Fruit fly (Drosophila melanogaster) whole organism, prepupa: Measurements from ENCODE around the gene CG2321.

Experiments
- CG10631 ChIP-seq: fragments of 200-800 bp; sonication (Bioruptor generic); optimal IDR thresholded peaks from 2 replicates; lab custom pipeline; 2016; ENCODE audit warnings: missing biosample characterization, missing genetic modification characterization
- CG10669 ChIP-seq: fragments of 200-800 bp; sonication (Bioruptor generic); optimal IDR thresholded peaks from 3 replicates; lab custom pipeline; 2018; ENCODE audit warnings: missing biosample characterization, mild to moderate bottlenecking, missing genetic modification characterization, moderate library complexity
- CG11762 ChIP-seq: fragments of 200-800 bp; sonication (Bioruptor generic); optimal IDR thresholded peaks from 3 replicates; lab custom pipeline; 2016; ENCODE audit warnings: missing biosample characterization, missing genetic modification characterization; ENCODE audit not compliant: insufficient read depth
- CG11902 ChIP-seq: fragments of 200-800 bp; sonication (Bioruptor generic); optimal IDR thresholded peaks from 3 replicates; lab custom pipeline; 2016; ENCODE audit warnings: missing biosample characterization, missing genetic modification characterization
- CG15336 ChIP-seq: fragments of 200-800 bp; sonication (Bioruptor generic); IDR thresholded peaks from 2 replicates; pipeline ENCODE4 v1.3.6; 2022; ENCODE audit warnings: missing biosample characterization, missing genetic modification characterization
- CG16779 ChIP-seq: fragments of 200-800 bp; sonication (Bioruptor generic); optimal IDR thresholded peaks from 3 replicates; lab custom pipeline; 2017; ENCODE audit warnings: missing biosample characterization, mild to moderate bottlenecking, missing genetic modification characterization
- CG3032 ChIP-seq: fragments of 200-800 bp; optimal IDR thresholded peaks from 2 replicates; lab custom pipeline; 2019; ENCODE audit warnings: missing biosample characterization, mild to moderate bottlenecking, missing genetic modification characterization, moderate library complexity
- CG31627 ChIP-seq: fragments of 200-800 bp; sonication (Bioruptor generic); optimal IDR thresholded peaks from 3 replicates; lab custom pipeline; 2016; ENCODE audit warnings: missing biosample characterization, missing genetic modification characterization
- CG34406 ChIP-seq: fragments of 200-800 bp; sonication (Bioruptor generic); optimal IDR thresholded peaks from 3 replicates; lab custom pipeline; 2016; ENCODE audit warnings: missing biosample characterization, missing genetic modification characterization
- CG3919 ChIP-seq: fragments of 200-800 bp; sonication (Bioruptor generic); optimal IDR thresholded peaks from 3 replicates; lab custom pipeline; 2016; ENCODE audit warnings: missing biosample characterization, missing genetic modification characterization
- CG6163 ChIP-seq: fragments of 200-800 bp; sonication (Bioruptor generic); IDR thresholded peaks from 3 replicates; pipeline ENCODE4 v1.3.6; 2022; ENCODE audit warnings: missing biosample characterization, missing genetic modification characterization
- CG6276 ChIP-seq: fragments of 200-800 bp; sonication (Bioruptor generic); optimal IDR thresholded peaks from 2 replicates; lab custom pipeline; 2017; ENCODE audit warnings: missing biosample characterization, mild to moderate bottlenecking, missing genetic modification characterization
- CG6792 ChIP-seq: fragments of 200-800 bp; sonication (Bioruptor generic); optimal IDR thresholded peaks from 3 replicates; lab custom pipeline; 2016; ENCODE audit warnings: missing biosample characterization, missing genetic modification characterization
- CG6808 ChIP-seq: fragments of 200-800 bp; sonication (Bioruptor generic); optimal IDR thresholded peaks from 3 replicates; lab custom pipeline; 2017; ENCODE audit warnings: missing biosample characterization, missing genetic modification characterization, mild to moderate bottlenecking, moderate library complexity, missing genetic modification reagents
- CG7368 ChIP-seq: fragments of 200-800 bp; sonication (Bioruptor generic); optimal IDR thresholded peaks from 3 replicates; lab custom pipeline; 2016; ENCODE audit warnings: missing biosample characterization, missing genetic modification characterization
- CG8119 ChIP-seq: fragments of 200-800 bp; sonication (Bioruptor generic); IDR thresholded peaks from 3 replicates; pipeline ENCODE4 v1.3.6; 2022; ENCODE audit warnings: missing biosample characterization, missing genetic modification characterization
- CG8319 ChIP-seq: fragments of 200-800 bp; sonication (Bioruptor generic); optimal IDR thresholded peaks from 3 replicates; lab custom pipeline; 2016; ENCODE audit warnings: missing biosample characterization, missing genetic modification characterization
- CG8632 ChIP-seq: fragments of 200-800 bp; sonication (Bioruptor generic); optimal IDR thresholded peaks from 3 replicates; lab custom pipeline; 2016; ENCODE audit warnings: missing biosample characterization, missing genetic modification characterization
- CG9139 ChIP-seq: fragments of 200-800 bp; sonication (Bioruptor generic); optimal IDR thresholded peaks from 3 replicates; lab custom pipeline; 2017; ENCODE audit warnings: missing biosample characterization, mild to moderate bottlenecking, missing genetic modification characterization
- Eip75B ChIP-seq: fragments of 200-800 bp; sonication (Bioruptor generic); optimal IDR thresholded peaks from 3 replicates; lab custom pipeline; 2016; ENCODE audit warnings: missing biosample characterization, missing genetic modification characterization
- Eip78C ChIP-seq: fragments of 200-800 bp; sonication (Bioruptor generic); peaks from one replicate; lab custom pipeline; 2016; ENCODE audit warnings: missing biosample characterization, missing genetic modification characterization
- Eip93F ChIP-seq: fragments of 200-800 bp; sonication (Bioruptor generic); optimal IDR thresholded peaks from 2 replicates; lab custom pipeline; 2016; ENCODE audit warnings: missing biosample characterization, mild to moderate bottlenecking, missing genetic modification characterization
- Ets21C ChIP-seq: fragments of 200-800 bp; sonication (Bioruptor generic); optimal IDR thresholded peaks from 3 replicates; lab custom pipeline; 2016; ENCODE audit warnings: missing biosample characterization, missing genetic modification characterization
- Ets96B ChIP-seq: fragments of 200-800 bp; optimal IDR thresholded peaks from 2 replicates; lab custom pipeline; 2019; ENCODE audit warnings: missing biosample characterization, mild to moderate bottlenecking, missing genetic modification characterization, moderate library complexity
- Gug ChIP-seq: fragments of 200-800 bp; sonication (Bioruptor generic); IDR thresholded peaks from 2 replicates; pipeline ENCODE4 v1.3.6; 2022; ENCODE audit warnings: missing biosample characterization, missing genetic modification characterization
- Hr39 ChIP-seq: fragments of 200-800 bp; sonication (Bioruptor generic); optimal IDR thresholded peaks from 2 replicates; lab custom pipeline; 2016; ENCODE audit warnings: missing biosample characterization, missing genetic modification characterization
- Lpt ChIP-seq: fragments of 200-800 bp; sonication (Bioruptor generic); optimal IDR thresholded peaks from 3 replicates; lab custom pipeline; 2016; ENCODE audit warnings: missing biosample characterization, missing genetic modification characterization
- Met ChIP-seq: fragments of 200-800 bp; sonication (Bioruptor generic); optimal IDR thresholded peaks from 3 replicates; lab custom pipeline; 2016; ENCODE audit warnings: missing biosample characterization, missing genetic modification characterization
- OdsH ChIP-seq: fragments of 200-800 bp; sonication (Bioruptor generic); optimal IDR thresholded peaks from 3 replicates; lab custom pipeline; 2016; ENCODE audit warnings: missing biosample characterization, missing genetic modification characterization
- Smox ChIP-seq: fragments of 200-800 bp; sonication (Bioruptor generic); optimal IDR thresholded peaks from 3 replicates; lab custom pipeline; 2016; ENCODE audit warnings: missing biosample characterization, missing genetic modification characterization
- Sox14 ChIP-seq: fragments of 200-800 bp; sonication (Bioruptor generic); optimal IDR thresholded peaks from 3 replicates; lab custom pipeline; 2016; ENCODE audit warnings: missing biosample characterization, missing genetic modification characterization
- Sox15 ChIP-seq: fragments of 200-800 bp; sonication (Bioruptor generic); optimal IDR thresholded peaks from 3 replicates; lab custom pipeline; 2016; ENCODE audit warnings: missing biosample characterization, missing genetic modification characterization
- achi ChIP-seq: fragments of 200-800 bp; sonication (Bioruptor generic); optimal IDR thresholded peaks from 3 replicates; lab custom pipeline; 2016; ENCODE audit warnings: missing biosample characterization, missing genetic modification characterization
- acj6 ChIP-seq: fragments of 200-800 bp; sonication (Bioruptor generic); optimal IDR thresholded peaks from 3 replicates; lab custom pipeline; 2016; ENCODE audit warnings: missing biosample characterization, missing genetic modification characterization
- cyc ChIP-seq: fragments of 200-800 bp; sonication (Bioruptor generic); optimal IDR thresholded peaks from 3 replicates; lab custom pipeline; 2016; ENCODE audit warnings: missing biosample characterization, missing genetic modification characterization
- dac ChIP-seq: fragments of 200-800 bp; sonication (Bioruptor generic); optimal IDR thresholded peaks from 2 replicates; lab custom pipeline; 2017; ENCODE audit warnings: missing biosample characterization, mild to moderate bottlenecking, missing genetic modification characterization
- dsx ChIP-seq: fragments of 200-800 bp; optimal IDR thresholded peaks from 3 replicates; lab custom pipeline; 2019; ENCODE audit warnings: missing biosample characterization, mild to moderate bottlenecking, missing genetic modification characterization, moderate library complexity; ENCODE audit not compliant: poor library complexity, severe bottlenecking
- eg ChIP-seq: fragments of 200-800 bp; sonication (Bioruptor generic); IDR thresholded peaks from 3 replicates; pipeline ENCODE4 v1.3.6; 2022; ENCODE audit warnings: missing biosample characterization, missing genetic modification characterization
- esn ChIP-seq: fragments of 200-800 bp; sonication (Bioruptor generic); optimal IDR thresholded peaks from 2 replicates; lab custom pipeline; 2016; ENCODE audit warnings: missing biosample characterization, mild to moderate bottlenecking, missing genetic modification characterization, moderate library complexity
- fd59A ChIP-seq: fragments of 200-800 bp; sonication (Bioruptor generic); optimal IDR thresholded peaks from 2 replicates; lab custom pipeline; 2017; ENCODE audit warnings: missing biosample characterization, mild to moderate bottlenecking, missing genetic modification characterization, missing genetic modification reagents
- fd85E ChIP-seq: fragments of 200-800 bp; sonication (Bioruptor generic); optimal IDR thresholded peaks from 3 replicates; lab custom pipeline; 2016; ENCODE audit warnings: missing biosample characterization, missing genetic modification characterization
- fkh ChIP-seq: fragments of 200-800 bp; sonication (Bioruptor generic); optimal IDR thresholded peaks from 3 replicates; lab custom pipeline; 2017; ENCODE audit warnings: missing biosample characterization, mild to moderate bottlenecking, missing genetic modification characterization, moderate library complexity
- lz ChIP-seq: fragments of 200-800 bp; sonication (Bioruptor generic); optimal IDR thresholded peaks from 3 replicates; lab custom pipeline; 2016; ENCODE audit warnings: missing biosample characterization, missing genetic modification characterization
- net ChIP-seq: fragments of 200-800 bp; sonication (Bioruptor generic); optimal IDR thresholded peaks from 3 replicates; lab custom pipeline; 2016; ENCODE audit warnings: missing biosample characterization, missing genetic modification characterization
- pdm3 ChIP-seq: fragments of 200-800 bp; sonication (Bioruptor generic); optimal IDR thresholded peaks from 3 replicates; lab custom pipeline; 2016; ENCODE audit warnings: missing biosample characterization, missing genetic modification characterization
- salr ChIP-seq, 2 experiments: fragments of 200-800 bp; sonication (Bioruptor generic); optimal IDR thresholded peaks; 3 replicates each; lab custom pipeline; 2016 to 2018; ENCODE audit warnings: missing biosample characterization in 2 of 2, missing genetic modification characterization in 2 of 2, mild to moderate bottlenecking in 1 of 2
- spab ChIP-seq: fragments of 200-800 bp; sonication (Bioruptor generic); optimal IDR thresholded peaks from 2 replicates; lab custom pipeline; 2017; ENCODE audit warnings: missing biosample characterization, mild to moderate bottlenecking, missing genetic modification characterization, missing genetic modification reagents
- ss ChIP-seq, 2 experiments: fragments of 200-800 bp; sonication (Bioruptor generic); optimal IDR thresholded peaks; 2 replicates in 1 of 2; 3 replicates in 1 of 2; lab custom pipeline; 2017 to 2018; ENCODE audit warnings: mild to moderate bottlenecking in 2 of 2, missing biosample characterization in 2 of 2, missing genetic modification characterization in 2 of 2, moderate library complexity in 1 of 2
- topi ChIP-seq: fragments of 200-800 bp; sonication (Bioruptor generic); optimal IDR thresholded peaks from 3 replicates; lab custom pipeline; 2016; ENCODE audit warnings: missing biosample characterization, missing genetic modification characterization
- vri ChIP-seq: fragments of 200-800 bp; sonication (Bioruptor generic); optimal IDR thresholded peaks from 3 replicates; lab custom pipeline; 2016; ENCODE audit warnings: missing biosample characterization, mild to moderate bottlenecking, missing genetic modification characterization

CG2321 gene

DNA sequence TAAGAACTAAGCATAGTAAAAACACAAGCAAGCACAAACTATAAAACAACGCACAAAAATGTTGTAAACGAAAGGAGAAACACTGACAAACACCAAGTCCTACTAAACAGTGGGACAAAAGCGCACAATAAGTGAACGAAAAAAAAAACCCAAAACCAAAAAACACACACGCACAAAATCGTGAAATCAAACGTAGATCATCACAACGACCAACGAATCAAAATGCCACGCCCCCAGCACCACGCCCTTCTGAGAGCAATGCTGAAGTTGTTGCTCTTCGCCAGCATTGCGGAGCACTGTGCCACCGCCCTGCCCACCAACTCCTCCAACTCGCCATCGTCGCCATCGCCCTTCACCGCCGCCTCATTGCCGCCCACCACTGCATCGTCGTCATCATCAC lies 27.2 kb downstream of the CG2321 start (continued):
- TF ChIP-seq fd59A (GFP tag; lab: Kevin White, UChicago): no peak
- TF ChIP-seq net: peak; percentile 10
- TF ChIP-seq Hr39 (GFP tag; lab: Kevin White, UChicago): peak; percentile 9
- TF ChIP-seq achi (GFP tag; lab: Kevin White, UChicago): peak; percentile 41
- peak; percentile 7 for TF ChIP-seq lz (GFP tag; lab: Kevin White, UChicago)
- TF ChIP-seq Smox (GFP tag; lab: Kevin White, UChicago): peak; percentile 3
- TF ChIP-seq CG6276 (GFP tag; lab: Kevin White, UChicago): no peak
- TF ChIP-seq CG11902 (GFP tag; lab: Kevin White, UChicago): no peak

DNA sequence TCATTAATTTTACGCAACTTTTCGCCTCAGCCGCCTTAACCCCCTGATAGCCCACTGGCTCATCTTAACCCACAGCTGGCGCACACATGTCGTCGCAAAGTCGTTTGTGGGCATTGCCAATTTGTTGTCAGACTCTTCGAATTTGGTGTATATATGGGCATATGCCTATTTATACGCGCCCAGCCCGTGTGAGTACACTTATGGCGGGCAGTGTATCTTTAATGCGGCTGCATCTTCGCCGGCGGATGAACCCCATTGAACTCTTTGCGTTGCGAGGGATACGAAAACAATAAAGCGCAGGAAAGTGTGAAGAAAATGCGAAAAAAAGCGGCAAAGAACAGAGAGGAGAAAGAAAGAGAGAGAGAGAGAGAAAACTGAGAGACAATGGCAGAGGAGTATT lies 28.0 kb downstream of the CG2321 start:
- TF ChIP-seq dac (GFP tag; lab: Kevin White, UChicago) (no peak), CG8632 (GFP tag; lab: Kevin White, UChicago) (peak; percentile 8), topi (GFP tag; lab: Kevin White, UChicago) (peak; percentile 42), Ets21C (peak; percentile 7), CG10631 (GFP tag; lab: Kevin White, UChicago) (peak; percentile 48), CG16779 (no peak), CG6276 (GFP tag; lab: Kevin White, UChicago) (no peak), Met (GFP tag; lab: Kevin White, UChicago) (peak; percentile 54), Ets96B (tag; lab: Kevin White, UChicago) (no peak), vri (GFP tag; lab: Kevin White, UChicago) (no peak), CG34406 (GFP tag; lab: Kevin White, UChicago) (no peak), CG9139 (GFP tag; lab: Kevin White, UChicago) (no peak), fd85E (GFP tag; lab: Kevin White, UChicago) (no peak), CG3919 (GFP tag; lab: Kevin White, UChicago) (peak; percentile 39), CG7368 (GFP tag; lab: Kevin White, UChicago) (peak; percentile 15), CG11762 (GFP tag; lab: Kevin White, UChicago) (no peak), fkh (GFP tag; lab: Kevin White, UChicago) (no peak), Eip93F (GFP tag; lab: Kevin White, UChicago) (no peak), CG31627 (GFP tag; lab: Kevin White, UChicago) (peak; percentile 55), Eip78C (GFP tag; lab: Kevin White, UChicago) (peak; percentile 65), CG8319 (peak; percentile 12), CG8119 (no peak), fd59A (GFP tag; lab: Kevin White, UChicago) (no peak), CG6792 (GFP tag; lab: Kevin White, UChicago) (peak; percentile 14), Eip75B (GFP tag; lab: Kevin White, UChicago) (peak; percentile 55), OdsH (peak; percentile 22), Sox14 (peak; percentile 27), ss (GFP tag; optimal IDR thresholded peaks at IDR 0.05; lab: Kevin White, UChicago) (no peak), esn (peak; percentile 44), spab (no peak), salr (GFP tag; optimal IDR thresholded peaks at IDR 0.05; lab: Kevin White, UChicago) (no peak), CG11902 (GFP tag; lab: Kevin White, UChicago) (no peak), eg (0 out of 3 replicates have a peak, but pooled peaks have one; percentile 25), CG15336 (GFP tag; lab: Robert Waterston, UW) (0 out of 2 replicates have a peak, but pooled peaks have one; percentile 12), Sox15 (GFP tag; lab: Kevin White, UChicago) (peak; percentile 10), lz (GFP tag; lab: Kevin White, UChicago) (peak; percentile 48), acj6 (GFP tag; lab: Kevin White, UChicago) (no peak), Lpt (GFP tag; lab: Kevin White, UChicago) (no peak), dsx (GFP tag; lab: Kevin White, UChicago) (peak; percentile 5), CG3032 (tag; lab: Kevin White, UChicago) (no peak), Gug (GFP tag; lab: Robert Waterston, UW) (no peak), CG6808 (GFP tag; lab: Kevin White, UChicago) (no peak), CG10669 (peak; percentile 23), pdm3 (GFP tag; lab: Kevin White, UChicago) (peak; percentile 55), CG6163 (GFP tag; lab: Robert Waterston, UW) (peak; percentile 64; the same call in 2 of the 3 replicates), cyc (GFP tag; lab: Kevin White, UChicago) (peak; percentile 57)
